Worm (Caenorhabditis elegans): ENCODE measurements around the gene ppk-3.

Gene ppk-3

DNA sequence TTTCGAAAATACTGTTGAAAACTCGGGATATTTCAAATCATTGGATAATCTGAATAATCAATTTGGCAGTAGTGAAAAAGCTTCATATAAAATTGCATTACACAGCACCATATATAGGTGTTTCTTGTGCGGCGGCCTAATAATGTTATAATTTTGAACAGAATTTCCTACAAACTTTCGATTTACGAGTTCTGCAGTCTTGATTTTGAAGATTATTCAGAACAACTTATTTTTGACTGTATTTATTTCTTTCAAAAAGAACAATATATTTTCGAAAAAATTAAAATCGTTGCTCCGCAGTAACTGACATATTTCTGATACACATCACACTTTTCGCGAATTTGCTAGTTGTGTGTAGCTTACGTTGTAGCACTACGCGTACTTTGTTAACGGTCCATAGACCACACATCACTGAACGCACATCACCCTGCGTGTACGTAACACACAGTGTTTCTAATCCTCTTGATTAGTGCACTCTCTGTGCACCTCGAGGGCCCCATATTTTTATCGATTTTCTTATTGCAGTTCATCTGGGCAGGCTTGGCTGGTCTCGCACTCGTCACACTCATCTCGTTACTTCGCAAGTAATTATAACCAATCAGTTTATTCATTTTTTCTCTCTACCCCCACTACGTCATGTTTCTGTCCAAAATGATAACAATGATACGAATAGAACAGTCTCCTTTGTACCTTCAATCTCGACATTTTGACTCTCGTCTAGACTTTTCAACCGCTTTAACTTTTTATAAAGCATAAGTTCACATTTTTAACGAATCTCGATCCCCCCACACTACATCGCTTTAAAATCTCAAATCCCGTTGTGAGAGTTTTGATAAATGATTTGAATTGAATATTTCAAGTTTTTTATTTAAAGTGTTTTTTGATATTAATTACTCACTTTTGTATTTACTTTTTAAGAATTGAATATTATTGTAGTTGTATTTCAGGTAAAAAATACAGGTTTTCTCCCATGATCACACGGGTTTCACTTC is 15.4 kb upstream of the ppk-3 start, which contains the start of the genes F11C1.1 and vwa-8:
F11C1.1 (minus strand) TSS at position 51 of the 992 bp plus-strand sequence.
vwa-8 (plus strand) TSS at position 942 of the 992 bp plus-strand sequence.
- TF ChIP-seq cnd-1 (tag; optimal IDR thresholded peaks at IDR 0.05) (no peak), zip-8 (tag; optimal IDR thresholded peaks at IDR 0.05) (no peak), ceh-39 (tag; optimal IDR thresholded peaks at IDR 0.05) (peak; percentile 29)

DNA sequence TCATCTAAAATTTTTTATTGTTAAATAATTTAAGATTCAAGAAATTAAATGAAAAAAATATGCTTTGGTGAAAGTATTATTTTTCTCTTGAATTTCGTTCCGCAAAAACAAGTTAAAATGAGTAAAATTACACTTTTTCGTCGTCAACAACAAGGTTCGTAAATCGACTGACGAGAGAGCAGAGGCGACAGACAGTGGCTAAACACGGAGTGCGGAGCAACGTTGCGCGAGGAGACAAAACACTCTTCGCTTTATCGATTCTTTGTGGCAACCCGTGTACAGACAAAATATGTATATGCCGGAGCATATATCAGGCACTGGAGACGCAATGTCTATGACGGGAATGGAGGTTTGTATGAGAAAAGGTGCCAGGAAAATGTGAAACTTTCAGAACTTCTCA is 13.8 kb upstream of the ppk-3 start, which contains the start of gene F11C1.7:
F11C1.7 (plus strand) TSS at position 140 of the 400 bp plus-strand sequence.
- TF ChIP-seq unc-120 (tag; optimal IDR thresholded peaks at IDR 0.05; ENCODE audit: poor library complexity, severe bottlenecking) = peak; percentile 70
- no peak for TF ChIP-seq blmp-1 (tag; optimal IDR thresholded peaks at IDR 0.05)
- peak; percentile 6 for TF ChIP-seq pha-4 (tag; optimal IDR thresholded peaks at IDR 0.05)
- TF ChIP-seq ceh-39 (tag; optimal IDR thresholded peaks at IDR 0.05) = peak; percentile 63
- peak; percentile 38 for TF ChIP-seq mep-1 (tag; optimal IDR thresholded peaks at IDR 0.05)

DNA sequence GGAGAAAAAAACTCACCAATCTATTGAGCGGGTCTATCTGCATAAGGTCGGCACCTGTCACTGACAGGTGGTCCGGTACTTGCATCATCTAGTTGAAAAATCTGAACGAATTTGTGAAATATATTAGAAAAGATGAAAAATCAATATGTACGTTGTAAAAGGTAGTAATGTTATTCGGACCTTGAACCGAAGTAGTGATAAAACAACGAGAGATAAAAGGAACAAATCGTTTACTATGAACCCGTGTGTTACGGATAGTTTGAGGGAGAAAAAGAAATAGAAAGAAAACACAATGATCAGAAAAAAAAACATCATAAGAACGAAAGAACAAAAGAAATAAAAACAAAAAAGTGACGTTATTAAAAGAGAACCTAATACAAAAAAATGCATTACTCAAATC is 11.7 kb upstream of the ppk-3 start, which contains the start of gene mff-1:
mff-1 (minus strand) TSS at position 101 of the 400 bp plus-strand sequence.
- TF ChIP-seq nhr-2 (tag; optimal IDR thresholded peaks at IDR 0.05) = peak; percentile 87
- no peak for TF ChIP-seq lsy-2 (tag; optimal IDR thresholded peaks at IDR 0.05)
- no peak for TF ChIP-seq mls-2 (tag; optimal IDR thresholded peaks at IDR 0.05)

DNA sequence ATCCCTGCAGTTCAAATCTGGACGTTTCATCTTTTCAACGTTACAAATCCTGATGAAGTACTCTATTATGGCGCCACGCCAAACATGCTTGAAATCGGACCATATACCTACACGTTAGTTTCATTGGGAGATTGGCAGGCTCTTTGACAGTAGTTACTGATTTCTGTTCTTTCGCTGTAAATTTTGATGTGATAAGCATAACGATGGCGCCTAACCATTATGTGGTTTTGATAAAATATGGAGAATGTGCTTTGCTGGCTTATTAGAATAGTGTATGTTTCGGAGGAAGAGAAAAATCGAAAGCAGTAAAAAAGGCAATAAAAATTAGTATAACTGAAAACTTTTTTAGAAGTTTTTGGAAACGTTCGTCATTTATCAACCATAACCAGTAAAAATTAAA is 7.3 kb upstream of the ppk-3 start:
- TF ChIP-seq lin-32 (GFP tag; optimal IDR thresholded peaks at IDR 0.05) = no peak
- TF ChIP-seq nhr-237 (tag; optimal IDR thresholded peaks at IDR 0.05) = no peak
- TF ChIP-seq ham-2 (GFP tag; optimal IDR thresholded peaks at IDR 0.05) = no peak
- no peak for TF ChIP-seq M03D4.4 (tag; optimal IDR thresholded peaks at IDR 0.05)
- no peak for TF ChIP-seq drap-1 (GFP tag; optimal IDR thresholded peaks at IDR 0.05)
- no peak for TF ChIP-seq lsy-2 (tag; optimal IDR thresholded peaks at IDR 0.05)
- TF ChIP-seq blmp-1 (tag; optimal IDR thresholded peaks at IDR 0.05) = no peak
- no peak for TF ChIP-seq ces-1 (GFP tag; optimal IDR thresholded peaks at IDR 0.05)
- no peak for TF ChIP-seq sptf-1 (tag; optimal IDR thresholded peaks at IDR 0.05)
- no peak for TF ChIP-seq snpc-4 (tag; optimal IDR thresholded peaks at IDR 0.05)
- no peak for TF ChIP-seq mab-5 (tag; optimal IDR thresholded peaks at IDR 0.05)
- no peak for TF ChIP-seq zip-8 (tag; optimal IDR thresholded peaks at IDR 0.05)
- no peak for TF ChIP-seq ceh-39 (tag; optimal IDR thresholded peaks at IDR 0.05)
- no peak for TF ChIP-seq sem-2 (GFP tag; optimal IDR thresholded peaks at IDR 0.05)

DNA sequence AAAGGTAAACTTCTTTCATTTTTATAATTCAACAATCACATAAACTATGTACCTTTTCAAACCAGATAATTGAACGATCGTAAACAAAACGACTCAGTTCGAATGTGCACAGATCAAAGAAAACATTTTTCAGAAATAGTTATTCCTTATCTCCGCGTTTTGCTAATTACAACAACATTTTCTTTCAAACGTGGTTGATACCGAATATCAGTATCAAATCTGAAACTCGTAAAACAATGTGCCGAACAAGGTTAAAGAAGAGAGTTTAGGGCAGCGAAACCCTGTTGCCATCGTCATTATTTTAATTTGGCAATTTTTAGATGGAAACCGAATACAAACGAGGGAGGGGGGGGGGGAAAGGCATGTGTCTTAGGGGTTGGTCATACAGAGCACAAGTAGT is 5.9 kb upstream of the ppk-3 start, which contains the start of gene scav-4:
scav-4 (plus strand) TSS at position 383 of the 400 bp plus-strand sequence.
- TF ChIP-seq unc-120 (tag; optimal IDR thresholded peaks at IDR 0.05; ENCODE audit: poor library complexity, severe bottlenecking) (no peak), ceh-39 (tag; optimal IDR thresholded peaks at IDR 0.05) (no peak), nhr-76 (tag; optimal IDR thresholded peaks at IDR 0.05) (no peak), mab-5 (tag; optimal IDR thresholded peaks at IDR 0.05) (no peak), lin-13 (tag; optimal IDR thresholded peaks at IDR 0.05) (no peak), pha-4 (tag; optimal IDR thresholded peaks at IDR 0.05) (no peak), M03D4.4 (tag; optimal IDR thresholded peaks at IDR 0.05) (no peak), lsy-2 (tag; optimal IDR thresholded peaks at IDR 0.05) (no peak), nhr-237 (tag; optimal IDR thresholded peaks at IDR 0.05) (no peak), zip-8 (tag; optimal IDR thresholded peaks at IDR 0.05) (no peak), mep-1 (tag; optimal IDR thresholded peaks at IDR 0.05) (no peak), flh-1 (GFP tag; optimal IDR thresholded peaks at IDR 0.05) (no peak), lin-32 (GFP tag; optimal IDR thresholded peaks at IDR 0.05) (no peak), sptf-1 (tag; optimal IDR thresholded peaks at IDR 0.05) (no peak)

DNA sequence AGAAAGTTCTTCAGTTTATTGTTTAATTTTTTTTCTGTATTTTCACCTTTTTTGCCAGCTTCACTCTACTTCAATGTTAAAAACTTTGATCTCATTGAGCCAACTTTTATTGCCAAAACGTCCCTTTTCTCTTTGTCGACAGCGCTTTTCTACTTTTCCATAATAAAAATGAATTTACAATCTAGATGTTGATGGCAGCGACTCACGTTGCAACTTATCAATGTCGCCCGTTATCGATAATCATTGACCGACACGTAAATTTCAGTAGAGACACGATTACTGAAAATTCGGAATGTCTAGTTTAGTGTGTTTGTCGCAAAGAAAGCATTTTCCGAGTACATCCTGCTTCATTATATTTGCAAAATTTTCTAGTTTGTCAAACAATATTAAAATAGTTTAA is 4.3 kb upstream of the ppk-3 start:
- TF ChIP-seq lsy-2 (tag; optimal IDR thresholded peaks at IDR 0.05) (no peak), flh-1 (GFP tag; optimal IDR thresholded peaks at IDR 0.05) (no peak), blmp-1 (tag; optimal IDR thresholded peaks at IDR 0.05) (no peak), elt-3 (tag; optimal IDR thresholded peaks at IDR 0.05) (no peak), ztf-11 (tag; optimal IDR thresholded peaks at IDR 0.05) (no peak), nhr-12 (tag; optimal IDR thresholded peaks at IDR 0.05) (no peak), ceh-39 (tag; optimal IDR thresholded peaks at IDR 0.05) (no peak), hlh-1 (tag; optimal IDR thresholded peaks at IDR 0.05) (no peak), cnd-1 (tag; optimal IDR thresholded peaks at IDR 0.05) (no peak), drap-1 (GFP tag; optimal IDR thresholded peaks at IDR 0.05) (no peak), ceh-83 (GFP tag; optimal IDR thresholded peaks at IDR 0.05) (no peak), ham-2 (GFP tag; optimal IDR thresholded peaks at IDR 0.05) (no peak), M03D4.4 (tag; optimal IDR thresholded peaks at IDR 0.05) (no peak), tbx-8 (GFP tag; optimal IDR thresholded peaks at IDR 0.05) (no peak), lin-13 (tag; optimal IDR thresholded peaks at IDR 0.05) (no peak), nhr-237 (tag; optimal IDR thresholded peaks at IDR 0.05) (no peak), ces-1 (GFP tag; optimal IDR thresholded peaks at IDR 0.05) (no peak), zip-8 (tag; optimal IDR thresholded peaks at IDR 0.05) (no peak), ceh-43 (GFP tag; optimal IDR thresholded peaks at IDR 0.05) (no peak)
